Worm (Caenorhabditis elegans) whole organism, L4 larva: Measurements from ENCODE around the gene flcn-1.

Experiments
- Y48G9A.11 ChIP-seq: fragments of 200-800 bp; sonication (Bioruptor generic); IDR thresholded peaks from 2 replicates; pipeline ENCODE4 v1.3.6; 2022; ENCODE audit warnings: missing genetic modification reagents, missing genetic modification characterization, missing compliant biosample characterization
- daf-12 ChIP-seq: fragments of 150-350 bp; optimal IDR thresholded peaks from 2 replicates; lab custom pipeline; 2014; ENCODE audit warnings: missing biosample characterization, missing genetic modification reagents, missing genetic modification characterization
- dmd-8 ChIP-seq: fragments of 200-800 bp; sonication (Bioruptor generic); IDR thresholded peaks from 2 replicates; pipeline ENCODE4 v1.3.6; 2022; ENCODE audit warnings: missing genetic modification characterization, missing compliant biosample characterization
- hlh-30 ChIP-seq: sonication (generic microtip); optimal IDR thresholded peaks from 2 replicates; lab custom pipeline; 2017; ENCODE audit warnings: antibody characterized with exemption, mild to moderate bottlenecking, missing genetic modification characterization, missing compliant biosample characterization; ENCODE audit not compliant: insufficient read depth
- jun-1 ChIP-seq: fragments of 150-350 bp; optimal IDR thresholded peaks from 2 replicates; lab custom pipeline; 2014; ENCODE audit warnings: missing biosample characterization, missing genetic modification reagents, missing genetic modification characterization
- lin-39 ChIP-seq: fragments of 150-350 bp; optimal IDR thresholded peaks from 2 replicates; lab custom pipeline; 2014; ENCODE audit warnings: missing biosample characterization, missing genetic modification reagents, missing genetic modification characterization
- nhr-237 ChIP-seq: sonication (generic microtip); optimal IDR thresholded peaks from 2 replicates; lab custom pipeline; 2017; ENCODE audit warnings: missing biosample characterization, missing genetic modification characterization
- spr-3 ChIP-seq: fragments of 200-800 bp; sonication (Bioruptor generic); optimal IDR thresholded peaks from 2 replicates; lab custom pipeline; 2018; ENCODE audit warnings: mild to moderate bottlenecking, missing genetic modification characterization, missing compliant biosample characterization
- unc-130 ChIP-seq: sonication (generic microtip); optimal IDR thresholded peaks from 2 replicates; lab custom pipeline; 2016; ENCODE audit warnings: missing genetic modification reagents, missing genetic modification characterization, missing compliant biosample characterization
- ztf-11 ChIP-seq: fragments of 150-350 bp; optimal IDR thresholded peaks from 2 replicates; lab custom pipeline; 2014; ENCODE audit warnings: missing biosample characterization, missing genetic modification characterization

DNA sequence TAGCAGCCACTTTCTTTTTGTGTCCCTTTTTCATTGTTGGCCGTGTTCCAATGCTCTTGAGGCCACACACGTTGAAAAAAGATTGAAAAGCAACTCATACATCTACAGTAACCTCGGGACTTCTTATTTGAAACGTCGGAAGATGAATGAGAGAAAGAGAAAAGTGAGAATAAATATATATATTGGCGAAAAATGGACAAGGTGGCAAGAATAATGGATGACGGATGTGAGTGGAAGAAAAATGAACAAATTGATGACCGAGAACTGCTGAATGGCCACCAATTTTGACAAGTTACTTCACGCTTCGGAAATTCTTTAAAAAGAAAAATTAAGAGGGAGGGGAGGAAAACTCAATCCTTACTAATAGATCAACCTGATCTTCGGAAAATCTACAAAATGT is 29.6 kb downstream of the flcn-1 start:
- TF ChIP-seq unc-130 (no peak), Y48G9A.11 (GFP tag; lab: Robert Waterston, UW) (no peak), jun-1 (tag; lab: Kevin White, UChicago) (no peak), hlh-30 (no peak), daf-12 (tag; lab: Kevin White, UChicago) (no peak), dmd-8 (GFP tag; lab: Robert Waterston, UW) (no peak), ztf-11 (tag; lab: Kevin White, UChicago) (no peak), nhr-237 (tag; lab: Kevin White, UChicago) (no peak), spr-3 (no peak), lin-39 (tag; lab: Kevin White, UChicago) (no peak)
